Fruit fly (Drosophila melanogaster): Measurements from ENCODE around the gene mura.
A peak's percentile ranks its signal among the peaks of the same experiment; 100 is the strongest.

DNA sequence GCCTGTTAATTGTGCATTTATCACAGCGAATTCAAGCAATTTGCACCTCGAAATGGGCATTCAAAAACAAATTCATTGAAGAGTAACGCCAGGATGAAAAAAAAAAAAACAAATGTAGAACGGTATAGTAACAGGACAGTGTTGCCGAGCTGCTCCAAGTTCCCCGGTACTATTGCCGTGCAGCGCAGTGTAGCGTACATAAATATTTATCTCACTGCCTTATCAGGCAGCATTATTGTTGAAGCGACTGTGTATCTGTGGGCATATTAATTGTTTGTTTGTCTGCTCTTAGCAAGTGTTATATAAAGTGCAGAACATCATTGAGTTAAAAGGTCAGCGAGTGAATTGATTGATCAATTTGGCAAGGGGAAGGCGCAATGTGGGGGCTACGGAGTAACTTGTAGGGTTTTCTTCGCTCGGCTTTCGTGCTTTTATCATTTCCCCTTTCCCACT, 35.2 kb downstream of the mura start:
- TF ChIP-seq CG11902 (GFP tag; optimal IDR thresholded peaks at IDR 0.05) (no peak), OdsH (GFP tag; optimal IDR thresholded peaks at IDR 0.05) (no peak), Gug (GFP tag; IDR thresholded peaks at IDR 0.05) (no peak), Eip75B (GFP tag; optimal IDR thresholded peaks at IDR 0.05) (no peak), svp (GFP tag) (peak; percentile 74), fd85E (GFP tag; optimal IDR thresholded peaks at IDR 0.05) (no peak), Lpt (GFP tag; optimal IDR thresholded peaks at IDR 0.05) (no peak), achi (GFP tag; optimal IDR thresholded peaks at IDR 0.05) (no peak), Sox102F (GFP tag; optimal IDR thresholded peaks at IDR 0.05) (no peak), CG6808 (GFP tag; optimal IDR thresholded peaks at IDR 0.05) (no peak), Sox14 (GFP tag; optimal IDR thresholded peaks at IDR 0.05) (no peak)
